Worm (Caenorhabditis elegans) whole organism, midembryonic: ENCODE data around the gene acl-4.

Source experiments
- T22C8.4 ChIP-seq: fragments of 200-800 bp; sonication (Bioruptor generic); IDR thresholded peaks from 2 replicates; pipeline ENCODE4 v1.3.6; 2022; ENCODE audit warnings: missing genetic modification characterization, missing compliant biosample characterization
- cog-1 ChIP-seq: sonication (generic microtip); optimal IDR thresholded peaks from 2 replicates; lab custom pipeline; 2016; ENCODE audit warnings: missing genetic modification characterization, missing compliant biosample characterization
- flt-1 ChIP-seq: fragments of 200-800 bp; sonication (Bioruptor generic); IDR thresholded peaks from 2 replicates; pipeline ENCODE4 v1.3.6; 2022; ENCODE audit warnings: missing genetic modification characterization, missing compliant biosample characterization
- klf-2 ChIP-seq: fragments of 200-800 bp; sonication (Bioruptor generic); conservative IDR thresholded peaks from 2 replicates; pipeline ENCODE4 v1.3.6; 2022; ENCODE audit warnings: missing genetic modification reagents, missing genetic modification characterization, missing compliant biosample characterization
- ref-1 ChIP-seq: fragments of 200-800 bp; sonication (Bioruptor generic); conservative IDR thresholded peaks from 2 replicates; pipeline ENCODE4 v1.3.6; 2022; ENCODE audit warnings: missing genetic modification reagents, missing genetic modification characterization, missing compliant biosample characterization
- tab-1 ChIP-seq: fragments of 200-800 bp; sonication (Bioruptor generic); IDR thresholded peaks from 2 replicates; pipeline ENCODE4 v1.3.6; 2022; ENCODE audit warnings: missing genetic modification characterization, missing compliant biosample characterization
- ztf-23 ChIP-seq: fragments of 200-800 bp; sonication (Bioruptor generic); IDR thresholded peaks from 2 replicates; pipeline ENCODE4 v1.3.6; 2022; ENCODE audit warnings: missing genetic modification reagents, missing genetic modification characterization, missing compliant biosample characterization

- TF ChIP-seq ref-1 (no peak), ztf-23 (GFP tag; lab: Robert Waterston, UW) (no peak), flt-1 (GFP tag; lab: Robert Waterston, UW) (no peak), klf-2 (GFP tag; lab: Robert Waterston, UW) (no peak), T22C8.4 (GFP tag; lab: Robert Waterston, UW) (no peak), cog-1 (tag; lab: Kevin White, UChicago) (no peak), tab-1 (no peak)
Measured at ce11 chrX:2074055-2074454, 3.8 kb upstream of the acl-4 start, which contains the start of gene txdc-12.2.
